Fruit fly (Drosophila melanogaster) whole organism, embryonic: ENCODE data around the gene CG4593.

Experiments used
- Bdp1 ChIP-seq: fragments of 200-800 bp; sonication (Bioruptor generic); optimal IDR thresholded peaks from 3 replicates; lab custom pipeline; 2016; ENCODE audit warnings: missing biosample characterization, missing genetic modification characterization
- Bteb2 ChIP-seq: fragments of 200-800 bp; sonication (Bioruptor generic); optimal IDR thresholded peaks from 2 replicates; lab custom pipeline; 2016; ENCODE audit warnings: missing biosample characterization, missing genetic modification characterization
- CG10366 ChIP-seq: fragments of 200-800 bp; sonication (Bioruptor generic); IDR thresholded peaks from 2 replicates; pipeline ENCODE4 v1.3.6; 2022; ENCODE audit warnings: missing biosample characterization, missing genetic modification characterization
- CG11696 ChIP-seq: fragments of 200-800 bp; sonication (Bioruptor generic); IDR thresholded peaks from 2 replicates; pipeline ENCODE4 v1.3.6; 2022; ENCODE audit warnings: missing biosample characterization, missing genetic modification characterization
- CG12391 ChIP-seq: fragments of 200-800 bp; sonication (Bioruptor generic); optimal IDR thresholded peaks from 3 replicates; lab custom pipeline; 2018; ENCODE audit warnings: missing biosample characterization, mild to moderate bottlenecking, missing genetic modification characterization, moderate library complexity
- CG13296 ChIP-seq: fragments of 200-800 bp; sonication (Bioruptor generic); optimal IDR thresholded peaks from 3 replicates; lab custom pipeline; 2018; ENCODE audit warnings: missing biosample characterization, mild to moderate bottlenecking, missing genetic modification characterization
- CG14014 ChIP-seq: fragments of 200-800 bp; sonication (Bioruptor generic); IDR thresholded peaks from 2 replicates; pipeline ENCODE4 v1.3.6; 2022; ENCODE audit warnings: missing biosample characterization, missing genetic modification characterization
- CG1529 ChIP-seq: fragments of 200-800 bp; sonication (Bioruptor generic); optimal IDR thresholded peaks from 3 replicates; lab custom pipeline; 2018; ENCODE audit warnings: missing biosample characterization, missing genetic modification characterization
- CG15514 ChIP-seq: fragments of 200-800 bp; sonication (Bioruptor generic); optimal IDR thresholded peaks from 3 replicates; lab custom pipeline; 2017; ENCODE audit warnings: missing biosample characterization, missing genetic modification characterization, mild to moderate bottlenecking, moderate library complexity, missing genetic modification reagents
- CG15696 ChIP-seq: fragments of 200-800 bp; sonication (Bioruptor generic); optimal IDR thresholded peaks from 2 replicates; lab custom pipeline; 2019; ENCODE audit warnings: missing biosample characterization, mild to moderate bottlenecking, missing genetic modification characterization, moderate library complexity
- CG16863 ChIP-seq: fragments of 200-800 bp; sonication (Bioruptor generic); optimal IDR thresholded peaks from 3 replicates; lab custom pipeline; 2016; ENCODE audit warnings: missing biosample characterization, missing genetic modification characterization
- CG2889 ChIP-seq: fragments of 200-800 bp; sonication (Bioruptor generic); IDR thresholded peaks from 3 replicates; pipeline ENCODE4 v1.3.6; 2022; ENCODE audit warnings: missing biosample characterization, missing genetic modification characterization
- CG31365 ChIP-seq: fragments of 200-800 bp; sonication (Bioruptor generic); optimal IDR thresholded peaks from 2 replicates; lab custom pipeline; 2018; ENCODE audit warnings: missing biosample characterization, mild to moderate bottlenecking, missing genetic modification characterization
- CG3163 ChIP-seq: fragments of 200-800 bp; sonication (Bioruptor generic); optimal IDR thresholded peaks from 3 replicates; lab custom pipeline; 2016; ENCODE audit warnings: missing biosample characterization, missing genetic modification characterization
- CG3838 ChIP-seq: fragments of 200-800 bp; sonication (Bioruptor generic); optimal IDR thresholded peaks from 3 replicates; lab custom pipeline; 2016; ENCODE audit warnings: missing biosample characterization, missing genetic modification characterization
- CG4617 ChIP-seq: fragments of 200-800 bp; sonication (Bioruptor generic); optimal IDR thresholded peaks from 3 replicates; lab custom pipeline; 2016; ENCODE audit warnings: missing biosample characterization, missing genetic modification characterization, borderline replicate concordance
- CG4730 ChIP-seq: fragments of 200-800 bp; sonication (Bioruptor generic); IDR thresholded peaks from 2 replicates; pipeline ENCODE4 v1.3.6; 2022; ENCODE audit warnings: missing biosample characterization, missing genetic modification characterization
- CG4854 ChIP-seq: fragments of 200-800 bp; sonication (Bioruptor generic); optimal IDR thresholded peaks from 2 replicates; lab custom pipeline; 2016; ENCODE audit warnings: missing biosample characterization, missing genetic modification characterization, inconsistent platforms
- CG5180 ChIP-seq: fragments of 200-800 bp; sonication (Bioruptor generic); optimal IDR thresholded peaks from 3 replicates; lab custom pipeline; 2017; ENCODE audit warnings: missing biosample characterization, missing genetic modification characterization, mild to moderate bottlenecking, moderate library complexity, missing genetic modification reagents
- CG6654 ChIP-seq: fragments of 200-800 bp; sonication (Bioruptor generic); optimal IDR thresholded peaks from 2 replicates; lab custom pipeline; 2017; ENCODE audit warnings: missing biosample characterization, mild to moderate bottlenecking, missing genetic modification characterization
- CG6765 ChIP-seq: fragments of 200-800 bp; sonication (Bioruptor generic); optimal IDR thresholded peaks from 3 replicates; lab custom pipeline; 2017; ENCODE audit warnings: missing biosample characterization, mild to moderate bottlenecking, missing genetic modification characterization
- CG6813 ChIP-seq: fragments of 200-800 bp; sonication (Bioruptor generic); optimal IDR thresholded peaks from 2 replicates; lab custom pipeline; 2017; ENCODE audit warnings: missing biosample characterization, missing genetic modification characterization, mild to moderate bottlenecking, moderate library complexity, missing genetic modification reagents
- CG8281 ChIP-seq: fragments of 200-800 bp; sonication (Bioruptor generic); optimal IDR thresholded peaks from 2 replicates; lab custom pipeline; 2018; ENCODE audit warnings: missing biosample characterization, mild to moderate bottlenecking, missing genetic modification characterization, moderate library complexity
- CG9609 ChIP-seq: fragments of 200-800 bp; sonication (Bioruptor generic); optimal IDR thresholded peaks from 3 replicates; lab custom pipeline; 2016; ENCODE audit warnings: missing biosample characterization, missing genetic modification characterization
- HLH4C ChIP-seq: fragments of 200-800 bp; sonication (Bioruptor generic); IDR thresholded peaks from 3 replicates; pipeline ENCODE4 v1.3.6; 2022; ENCODE audit warnings: missing biosample characterization, missing genetic modification characterization; ENCODE audit not compliant: partially characterized antibody
- NFAT ChIP-seq: fragments of 200-800 bp; sonication (Bioruptor generic); IDR thresholded peaks from 2 replicates; pipeline ENCODE4 v1.3.6; 2022; ENCODE audit warnings: missing biosample characterization, missing genetic modification characterization
- Nf-YB ChIP-seq: fragments of 200-800 bp; sonication (Bioruptor generic); optimal IDR thresholded peaks from 3 replicates; lab custom pipeline; 2019; ENCODE audit warnings: missing biosample characterization, mild to moderate bottlenecking, missing genetic modification characterization, moderate library complexity
- ab ChIP-seq: fragments of 200-800 bp; sonication (Bioruptor generic); optimal IDR thresholded peaks from 2 replicates; lab custom pipeline; 2016; ENCODE audit warnings: missing biosample characterization, missing genetic modification characterization
- ara ChIP-seq: fragments of 200-800 bp; sonication (Bioruptor generic); IDR thresholded peaks from 2 replicates; pipeline ENCODE4 v1.3.6; 2022; ENCODE audit warnings: missing biosample characterization, missing genetic modification characterization
- cas ChIP-seq: fragments of 200-800 bp; sonication (Bioruptor generic); IDR thresholded peaks from 2 replicates; pipeline ENCODE4 v1.3.6; 2022; ENCODE audit warnings: missing biosample characterization, missing genetic modification characterization
- chif ChIP-seq, 2 experiments: fragments of 200-800 bp; sonication (Bioruptor generic); optimal IDR thresholded peaks; 3 replicates each; lab custom pipeline; 2016; ENCODE audit warnings: missing biosample characterization in 2 of 2, missing genetic modification characterization in 2 of 2
- croc ChIP-seq: fragments of 200-800 bp; sonication (Bioruptor generic); conservative IDR thresholded peaks from 3 replicates; pipeline ENCODE4 v1.3.6; 2022; ENCODE audit warnings: missing biosample characterization, missing genetic modification characterization
- hkb ChIP-seq, 2 experiments: fragments of 200-800 bp in 1 of 2; fragments of >200 bp in 1 of 2; sonication (Bioruptor generic) in 1 of 2; IDR thresholded peaks in 1 of 2; optimal IDR thresholded peaks in 1 of 2; 2 replicates each; pipeline versions ENCODE4 v1.3.6 to Lab custom; 2017 to 2022; ENCODE audit warnings: missing biosample characterization in 1 of 2, missing genetic modification characterization in 1 of 2
- insv ChIP-seq, 2 experiments: fragments of 200-800 bp; sonication (Bioruptor generic); optimal IDR thresholded peaks; 3 replicates each; lab custom pipeline; 2016 to 2018; ENCODE audit warnings: missing biosample characterization in 2 of 2, missing genetic modification characterization in 2 of 2
- lov ChIP-seq, 2 experiments: fragments of 200-800 bp in 1 of 2; fragments of >200 bp in 1 of 2; sonication (Bioruptor generic) in 1 of 2; IDR thresholded peaks in 1 of 2; optimal IDR thresholded peaks in 1 of 2; 2 replicates in 1 of 2; 3 replicates in 1 of 2; pipeline versions ENCODE4 v1.3.6 to Lab custom; 2017 to 2022; ENCODE audit warnings: missing biosample characterization in 1 of 2, missing genetic modification characterization in 1 of 2
- maf-S ChIP-seq: fragments of 200-800 bp; sonication (Bioruptor generic); optimal IDR thresholded peaks from 2 replicates; lab custom pipeline; 2016; ENCODE audit warnings: missing biosample characterization, missing genetic modification characterization
- nmo ChIP-seq: fragments of 200-800 bp; sonication (Bioruptor generic); optimal IDR thresholded peaks from 2 replicates; lab custom pipeline; 2018; ENCODE audit warnings: missing biosample characterization, mild to moderate bottlenecking, missing genetic modification characterization, moderate library complexity
- org-1 ChIP-seq: fragments of 200-800 bp; sonication (Bioruptor generic); optimal IDR thresholded peaks from 2 replicates; lab custom pipeline; 2017; ENCODE audit warnings: missing biosample characterization, missing genetic modification characterization
- otp ChIP-seq: fragments of 200-800 bp; sonication (Bioruptor generic); IDR thresholded peaks from 3 replicates; pipeline ENCODE4, ENCODE4 v1.3.6; 2022; ENCODE audit warnings: missing biosample characterization, missing genetic modification characterization
- pb ChIP-seq: fragments of 200-800 bp; sonication (Bioruptor generic); optimal IDR thresholded peaks from 3 replicates; lab custom pipeline; 2016; ENCODE audit warnings: missing biosample characterization, missing genetic modification characterization
- pros ChIP-seq: fragments of 200-800 bp; sonication (Bioruptor generic); optimal IDR thresholded peaks from 3 replicates; lab custom pipeline; 2019; ENCODE audit warnings: missing biosample characterization, mild to moderate bottlenecking, missing genetic modification characterization, moderate library complexity
- psq ChIP-seq: fragments of 200-800 bp; sonication (Bioruptor generic); optimal IDR thresholded peaks from 2 replicates; lab custom pipeline; 2017; ENCODE audit warnings: missing biosample characterization, missing genetic modification characterization
- ranshi ChIP-seq: fragments of 200-800 bp; sonication (Bioruptor generic); IDR thresholded peaks from 2 replicates; pipeline ENCODE4 v1.3.6; 2022; ENCODE audit warnings: missing biosample characterization, missing genetic modification characterization
- slou ChIP-seq: fragments of 200-800 bp; sonication (Bioruptor generic); optimal IDR thresholded peaks from 3 replicates; lab custom pipeline; 2016; ENCODE audit warnings: missing biosample characterization, missing genetic modification characterization
- tna ChIP-seq: fragments of 200-800 bp; sonication (Bioruptor generic); IDR thresholded peaks from 2 replicates; pipeline ENCODE4 v1.3.6; 2022; ENCODE audit warnings: missing biosample characterization, missing genetic modification characterization; ENCODE audit not compliant: partially characterized antibody
- toy ChIP-seq: fragments of 200-800 bp; sonication (Bioruptor generic); IDR thresholded peaks from 2 replicates; pipeline ENCODE4 v1.3.6; 2022; ENCODE audit warnings: missing biosample characterization, missing genetic modification characterization
- vnd ChIP-seq: fragments of 200-800 bp; sonication (Bioruptor generic); IDR thresholded peaks from 3 replicates; pipeline ENCODE4 v1.3.6; 2022; ENCODE audit warnings: missing biosample characterization, missing genetic modification characterization; ENCODE audit not compliant: partially characterized antibody
- zfh1 ChIP-seq: fragments of 200-800 bp; sonication (Bioruptor generic); IDR thresholded peaks from 3 replicates; pipeline ENCODE4 v1.3.6; 2022; ENCODE audit warnings: missing biosample characterization, missing genetic modification characterization
- zfh2 ChIP-seq: fragments of 200-800 bp; sonication (Bioruptor generic); optimal IDR thresholded peaks from 2 replicates; lab custom pipeline; 2016; ENCODE audit warnings: missing biosample characterization, missing genetic modification characterization

Gene CG4593

DNA sequence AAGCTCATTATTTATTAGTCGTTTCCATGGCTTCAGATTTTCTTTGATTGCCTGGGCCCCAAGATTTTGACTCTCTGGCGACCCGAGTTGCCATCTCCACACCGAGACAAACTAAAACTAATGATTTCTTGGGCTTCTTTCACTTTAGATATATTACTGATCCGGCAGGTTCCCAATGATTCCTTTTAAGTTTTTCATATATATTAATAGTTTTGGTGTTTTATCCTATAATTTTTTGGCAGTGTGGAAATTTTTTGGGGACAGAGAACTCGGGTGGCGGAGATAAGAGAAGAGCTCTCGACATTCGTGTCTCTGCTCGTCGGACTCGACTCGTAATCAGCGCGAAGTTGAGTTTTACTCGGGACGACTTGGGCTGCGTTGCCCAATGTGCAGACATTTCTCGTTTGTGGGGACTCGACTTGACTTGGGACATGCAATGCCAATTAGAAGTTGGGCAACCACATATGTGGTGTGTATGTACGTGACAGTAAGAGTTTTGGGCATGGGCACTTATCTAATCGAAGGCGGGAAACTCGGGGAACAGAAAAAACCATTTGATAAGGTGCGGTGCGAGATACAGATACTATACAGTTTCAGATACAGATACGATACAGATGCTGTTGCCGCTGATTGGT lies 12.4 kb upstream of the CG4593 start (continued):
- TF ChIP-seq pros (no peak), toy (GFP tag; lab: Robert Waterston, UW) (no peak), CG3838 (GFP tag; lab: Kevin White, UChicago) (no peak), slou (no peak), CG6813 (peak; percentile 53), NFAT (GFP tag; lab: Robert Waterston, UW) (peak; percentile 36; the same call in 1 of the 2 replicates), Nf-YB (GFP tag; lab: Kevin White, UChicago) (no peak), ranshi (GFP tag; lab: Robert Waterston, UW) (peak; percentile 63), tna (GFP tag; lab: Robert Waterston, UW) (no peak), vnd (GFP tag; lab: Robert Waterston, UW) (no peak), CG1529 (GFP tag; lab: Kevin White, UChicago) (peak; percentile 34), maf-S (GFP tag; lab: Kevin White, UChicago) (no peak), CG31365 (tag; lab: Kevin White, UChicago) (no peak), ab (GFP tag; lab: Kevin White, UChicago) (no peak), CG8281 (no peak), CG9609 (GFP tag; lab: Kevin White, UChicago) (no peak), CG15514 (GFP tag; lab: Kevin White, UChicago) (no peak), CG10366 (GFP tag; lab: Robert Waterston, UW) (peak; percentile 27; the same call in 1 of the 2 replicates), CG11696 (GFP tag; lab: Robert Waterston, UW) (no peak), CG6654 (no peak), Bteb2 (GFP tag; lab: Kevin White, UChicago) (no peak), hkb (optimal IDR thresholded peaks at IDR 0.05; lab: Kevin White, UChicago) (no peak), hkb (GFP tag; IDR thresholded peaks at IDR 0.05; lab: Robert Waterston, UW) (peak; percentile 38; the same call in 1 of the 2 replicates), nmo (peak; percentile 17), CG5180 (GFP tag; lab: Kevin White, UChicago) (peak; percentile 37), insv (GFP tag; optimal IDR thresholded peaks at IDR 0.05; lab: Kevin White, UChicago) (peak in 1 of 2 experiments; percentile 35), zfh2 (GFP tag; lab: Kevin White, UChicago) (no peak), CG15696 (no peak), CG16863 (peak; percentile 12), ara (GFP tag; lab: Robert Waterston, UW) (peak; percentile 61), pb (GFP tag; lab: Kevin White, UChicago) (no peak), CG14014 (GFP tag; lab: Robert Waterston, UW) (peak; percentile 16; the same call in 1 of the 2 replicates), cas (GFP tag; lab: Robert Waterston, UW) (no peak), CG6765 (GFP tag; lab: Kevin White, UChicago) (no peak), CG2889 (GFP tag; lab: Robert Waterston, UW) (no peak), psq (GFP tag; lab: Kevin White, UChicago) (no peak), Bdp1 (no peak), lov (optimal IDR thresholded peaks at IDR 0.05; lab: Kevin White, UChicago) (no peak), lov (GFP tag; IDR thresholded peaks at IDR 0.05; lab: Robert Waterston, UW) (no peak), chif (GFP tag; optimal IDR thresholded peaks at IDR 0.05; lab: Kevin White, UChicago) (no peak), HLH4C (GFP tag; lab: Robert Waterston, UW) (no peak), CG4730 (GFP tag; lab: Robert Waterston, UW) (0 out of 2 replicates have a peak, but pooled peaks have one; percentile 15), CG3163 (GFP tag; lab: Kevin White, UChicago) (no peak), CG4617 (GFP tag; lab: Kevin White, UChicago) (no peak), CG13296 (GFP tag; lab: Kevin White, UChicago) (peak; percentile 14), otp (GFP tag; lab: Robert Waterston, UW) (peak; percentile 55; the same call in 1 of the 3 replicates), CG12391 (tag; lab: Kevin White, UChicago) (peak; percentile 47), zfh1 (GFP tag; lab: Robert Waterston, UW) (0 out of 3 replicates have a peak, but pooled peaks have one; percentile 42), croc (GFP tag; lab: Robert Waterston, UW) (no peak), CG4854 (GFP tag; lab: Kevin White, UChicago) (no peak), org-1 (GFP tag; lab: Kevin White, UChicago) (peak; percentile 39)
